Fruit fly (Drosophila melanogaster): ENCODE data around the gene Peritrophin-15b.

dm6 chr2L:8350560-8351171 is 44.1 kb downstream of the Peritrophin-15b start:
- no peak for TF ChIP-seq CG12104 (GFP tag; optimal IDR thresholded peaks at IDR 0.05)
- TF ChIP-seq Dll (GFP tag; IDR thresholded peaks at IDR 0.05; ENCODE audit: partially characterized antibody), result no peak
- peak; percentile 29; the same call in 1 of the 2 replicates for TF ChIP-seq HLH3B (GFP tag; IDR thresholded peaks at IDR 0.05)
- TF ChIP-seq yki (optimal IDR thresholded peaks at IDR 0.05), result no peak
- TF ChIP-seq CG1832 (GFP tag; optimal IDR thresholded peaks at IDR 0.05), result no peak
